Fruit fly (Drosophila melanogaster): Measurements from ENCODE around the gene Peritrophin-15a.

Peritrophin-15a gene

dm6 chr2L:8374235-8374634, 21.7 kb downstream of the Peritrophin-15a start, which contains the start of gene Wdr82:
Gene Wdr82 (plus strand): TSS chr2L:8374461.
- TF ChIP-seq fru (GFP tag; optimal IDR thresholded peaks at IDR 0.05) (no peak), N (GFP tag; optimal IDR thresholded peaks at IDR 0.05) (no peak), Abd-B (GFP tag; optimal IDR thresholded peaks at IDR 0.05) (no peak), Hnf4 (GFP tag; optimal IDR thresholded peaks at IDR 0.05) (no peak), Sp1 (GFP tag; optimal IDR thresholded peaks at IDR 0.05) (no peak), lola (GFP tag; optimal IDR thresholded peaks at IDR 0.05) (no peak), dmrt93B (GFP tag; optimal IDR thresholded peaks at IDR 0.05) (no peak), br (GFP tag; optimal IDR thresholded peaks at IDR 0.05) (no peak), pan (optimal IDR thresholded peaks at IDR 0.05) (no peak), dsf (GFP tag; optimal IDR thresholded peaks at IDR 0.05; ENCODE audit: borderline replicate concordance) (no peak)

- no peak for TF ChIP-seq Rel (GFP tag; optimal IDR thresholded peaks at IDR 0.05)
- TF ChIP-seq Rel (tag; optimal IDR thresholded peaks at IDR 0.05): peak; percentile 27
- no peak for TF ChIP-seq Hr78 (GFP tag; optimal IDR thresholded peaks at IDR 0.05)
- TF ChIP-seq tai (GFP tag; optimal IDR thresholded peaks at IDR 0.05): no peak
- TF ChIP-seq woc (GFP tag; optimal IDR thresholded peaks at IDR 0.05): no peak
These were observed 23.6 kb downstream of the Peritrophin-15a start for dm6 chr2L:8372248-8372647.

- TF ChIP-seq fru (GFP tag; optimal IDR thresholded peaks at IDR 0.05): no peak
- no peak for TF ChIP-seq tai (GFP tag; optimal IDR thresholded peaks at IDR 0.05)
- TF ChIP-seq rgr (GFP tag; optimal IDR thresholded peaks at IDR 0.05): no peak
- TF ChIP-seq woc (GFP tag; optimal IDR thresholded peaks at IDR 0.05): no peak
- no peak for TF ChIP-seq Hr78 (GFP tag; optimal IDR thresholded peaks at IDR 0.05)
- no peak for TF ChIP-seq jim (GFP tag; optimal IDR thresholded peaks at IDR 0.05)
- TF ChIP-seq dmrt93B (GFP tag; optimal IDR thresholded peaks at IDR 0.05): no peak
- no peak for TF ChIP-seq Hnf4 (GFP tag; optimal IDR thresholded peaks at IDR 0.05)
- no peak for TF ChIP-seq pan (optimal IDR thresholded peaks at IDR 0.05)
- no peak for TF ChIP-seq Abd-B (GFP tag; optimal IDR thresholded peaks at IDR 0.05)
- no peak for TF ChIP-seq N (GFP tag; optimal IDR thresholded peaks at IDR 0.05)
- no peak for TF ChIP-seq Rel (GFP tag; optimal IDR thresholded peaks at IDR 0.05)
- no peak for TF ChIP-seq Rel (tag; optimal IDR thresholded peaks at IDR 0.05)
- TF ChIP-seq Hr83 (GFP tag; optimal IDR thresholded peaks at IDR 0.05; ENCODE audit: poor library complexity, severe bottlenecking): no peak
- no peak for TF ChIP-seq psq (GFP tag; optimal IDR thresholded peaks at IDR 0.05)
- TF ChIP-seq dsf (GFP tag; optimal IDR thresholded peaks at IDR 0.05; ENCODE audit: borderline replicate concordance): no peak
- no peak for TF ChIP-seq HLH106 (tag; optimal IDR thresholded peaks at IDR 0.05)
- TF ChIP-seq h (GFP tag; optimal IDR thresholded peaks at IDR 0.05): no peak
These were observed 24.4 kb downstream of the Peritrophin-15a start for dm6 chr2L:8371354-8371937.

- TF ChIP-seq Dif (GFP tag; optimal IDR thresholded peaks at IDR 0.05; ENCODE audit: partially characterized antibody) (peak; percentile 87), lola (GFP tag; optimal IDR thresholded peaks at IDR 0.05) (no peak), woc (GFP tag; optimal IDR thresholded peaks at IDR 0.05) (no peak), brk (GFP tag; optimal IDR thresholded peaks at IDR 0.05) (no peak), psq (GFP tag; optimal IDR thresholded peaks at IDR 0.05) (no peak), CG9705 (GFP tag; optimal IDR thresholded peaks at IDR 0.05) (no peak), dsf (GFP tag; optimal IDR thresholded peaks at IDR 0.05; ENCODE audit: borderline replicate concordance) (no peak), Abd-B (GFP tag; optimal IDR thresholded peaks at IDR 0.05) (no peak), Vsx2 (GFP tag; optimal IDR thresholded peaks at IDR 0.05; ENCODE audit: partially characterized antibody) (peak; percentile 98), Hnf4 (GFP tag; optimal IDR thresholded peaks at IDR 0.05) (peak; percentile 55), h (GFP tag; optimal IDR thresholded peaks at IDR 0.05) (peak; percentile 41), Dfd (GFP tag; optimal IDR thresholded peaks at IDR 0.05) (no peak), pan (optimal IDR thresholded peaks at IDR 0.05) (no peak), jim (GFP tag; optimal IDR thresholded peaks at IDR 0.05) (no peak), tai (GFP tag; optimal IDR thresholded peaks at IDR 0.05) (no peak), GATAd (GFP tag; optimal IDR thresholded peaks at IDR 0.05) (no peak), Hr83 (GFP tag; optimal IDR thresholded peaks at IDR 0.05; ENCODE audit: poor library complexity, severe bottlenecking) (peak; percentile 3), ey (GFP tag; optimal IDR thresholded peaks at IDR 0.05) (no peak), Jra (GFP tag; optimal IDR thresholded peaks at IDR 0.05) (no peak), usp (GFP tag; optimal IDR thresholded peaks at IDR 0.05) (no peak), CG32264 (GFP tag; optimal IDR thresholded peaks at IDR 0.05) (no peak), CrebA (GFP tag; optimal IDR thresholded peaks at IDR 0.05; ENCODE audit: borderline replicate concordance) (no peak), Hr78 (GFP tag; optimal IDR thresholded peaks at IDR 0.05) (no peak), sage (GFP tag; optimal IDR thresholded peaks at IDR 0.05) (no peak), dmrt93B (GFP tag; optimal IDR thresholded peaks at IDR 0.05) (no peak), HLH106 (tag; optimal IDR thresholded peaks at IDR 0.05) (no peak), br (GFP tag; optimal IDR thresholded peaks at IDR 0.05) (peak; percentile 15), rgr (GFP tag; optimal IDR thresholded peaks at IDR 0.05) (peak; percentile 49), OdsH (GFP tag; optimal IDR thresholded peaks at IDR 0.05) (peak; percentile 68), Mio (GFP tag; optimal IDR thresholded peaks at IDR 0.05) (no peak), Rel (GFP tag; optimal IDR thresholded peaks at IDR 0.05) (no peak), Rel (tag; optimal IDR thresholded peaks at IDR 0.05) (peak; percentile 48), N (GFP tag; optimal IDR thresholded peaks at IDR 0.05) (no peak), sv (GFP tag; optimal IDR thresholded peaks at IDR 0.05) (no peak), fru (GFP tag; optimal IDR thresholded peaks at IDR 0.05) (no peak), foxo (GFP tag; optimal IDR thresholded peaks at IDR 0.05) (peak in 1 of 2 experiments; percentile 17)
These were observed 25.3 kb downstream of the Peritrophin-15a start, which contains the start of gene CG17292 for dm6 chr2L:8370364-8371326. Gene CG17292 (plus strand): TSS chr2L:8370454.

All from whole organism, wandering third instar larva.